Worm (Caenorhabditis elegans): Measurements from ENCODE around the gene Y97E10AR.1.

ce11 chrV:7980993-7981595 lies 20.2 kb upstream of the Y97E10AR.1 start, which contains the start of gene F26D11.1:
- TF ChIP-seq K02D7.2 (tag; optimal IDR thresholded peaks at IDR 0.05) (no peak), elt-2 (tag; optimal IDR thresholded peaks at IDR 0.05) (no peak), eyg-1 (tag; optimal IDR thresholded peaks at IDR 0.05) (no peak), fkh-10 (GFP tag; optimal IDR thresholded peaks at IDR 0.05) (no peak), ceh-9 (tag; optimal IDR thresholded peaks at IDR 0.05) (no peak), gmeb-2 (tag; optimal IDR thresholded peaks at IDR 0.05) (no peak), elt-4 (tag; optimal IDR thresholded peaks at IDR 0.05) (no peak), unc-55 (GFP tag; optimal IDR thresholded peaks at IDR 0.05) (no peak), hlh-8 (tag; optimal IDR thresholded peaks at IDR 0.05) (no peak), ama-1 (optimal IDR thresholded peaks at IDR 0.05) (no peak), pqm-1 (tag; optimal IDR thresholded peaks at IDR 0.05) (no peak)
